Fruit fly (Drosophila melanogaster) whole organism, embryonic: ENCODE data around the gene Lgr3.

Experiments used
- BEAF-32 ChIP-seq: fragments of 200-800 bp; sonication (Bioruptor generic); optimal IDR thresholded peaks from 3 replicates; lab custom pipeline; 2017; ENCODE audit warnings: missing biosample characterization, missing genetic modification characterization, mild to moderate bottlenecking, moderate library complexity, missing genetic modification reagents
- CG10147 ChIP-seq: fragments of 200-800 bp; sonication (Bioruptor generic); optimal IDR thresholded peaks from 2 replicates; lab custom pipeline; 2019; ENCODE audit warnings: missing biosample characterization, mild to moderate bottlenecking, missing genetic modification characterization, moderate library complexity
- CG10431 ChIP-seq: fragments of 200-800 bp; sonication (Bioruptor generic); optimal IDR thresholded peaks from 3 replicates; lab custom pipeline; 2018; ENCODE audit warnings: missing biosample characterization, mild to moderate bottlenecking, missing genetic modification characterization
- CG10462 ChIP-seq: fragments of 200-800 bp; sonication (Bioruptor generic); optimal IDR thresholded peaks from 2 replicates; lab custom pipeline; 2016; ENCODE audit warnings: missing biosample characterization, missing genetic modification characterization
- CG11085 ChIP-seq: fragments of 200-800 bp; sonication (Bioruptor generic); IDR thresholded peaks from 2 replicates; pipeline ENCODE4 v1.3.6; 2022; ENCODE audit warnings: missing biosample characterization, missing genetic modification characterization
- CG12236 ChIP-seq: fragments of 200-800 bp; sonication (Bioruptor generic); optimal IDR thresholded peaks from 2 replicates; lab custom pipeline; 2016; ENCODE audit warnings: missing biosample characterization, missing genetic modification characterization
- CG1233 ChIP-seq: fragments of 200-800 bp; sonication (Bioruptor generic); optimal IDR thresholded peaks from 4 replicates; lab custom pipeline; 2018; ENCODE audit warnings: missing biosample characterization, mild to moderate bottlenecking, missing genetic modification characterization
- CG13123 ChIP-seq: fragments of 200-800 bp; sonication (Bioruptor generic); optimal IDR thresholded peaks from 2 replicates; lab custom pipeline; 2016; ENCODE audit warnings: missing biosample characterization, missing genetic modification characterization
- CG13775 ChIP-seq: fragments of 200-800 bp; sonication (Bioruptor generic); optimal IDR thresholded peaks from 3 replicates; lab custom pipeline; 2017; ENCODE audit warnings: missing biosample characterization, mild to moderate bottlenecking, missing genetic modification characterization
- CG15479 ChIP-seq: fragments of 200-800 bp; sonication (Bioruptor generic); optimal IDR thresholded peaks from 3 replicates; lab custom pipeline; 2019; ENCODE audit warnings: missing biosample characterization, mild to moderate bottlenecking, missing genetic modification characterization, moderate library complexity
- CG15696 ChIP-seq: fragments of 200-800 bp; sonication (Bioruptor generic); optimal IDR thresholded peaks from 2 replicates; lab custom pipeline; 2019; ENCODE audit warnings: missing biosample characterization, mild to moderate bottlenecking, missing genetic modification characterization, moderate library complexity
- CG16863 ChIP-seq: fragments of 200-800 bp; sonication (Bioruptor generic); optimal IDR thresholded peaks from 3 replicates; lab custom pipeline; 2016; ENCODE audit warnings: missing biosample characterization, missing genetic modification characterization
- CG17328 ChIP-seq: fragments of 200-800 bp; sonication (Bioruptor generic); IDR thresholded peaks from 2 replicates; pipeline ENCODE4 v1.3.6; 2022; ENCODE audit warnings: missing biosample characterization, missing genetic modification characterization
- CG17361 ChIP-seq: fragments of 200-800 bp; sonication (Bioruptor generic); IDR thresholded peaks from 3 replicates; pipeline ENCODE4 v1.3.6; 2022; ENCODE audit warnings: missing biosample characterization, missing genetic modification characterization
- CG30403 ChIP-seq: fragments of 200-800 bp; sonication (Bioruptor generic); optimal IDR thresholded peaks from 3 replicates; lab custom pipeline; 2016; ENCODE audit warnings: missing biosample characterization, missing genetic modification characterization
- CG3163 ChIP-seq: fragments of 200-800 bp; sonication (Bioruptor generic); optimal IDR thresholded peaks from 3 replicates; lab custom pipeline; 2016; ENCODE audit warnings: missing biosample characterization, missing genetic modification characterization
- CG33213 ChIP-seq: fragments of 200-800 bp; sonication (Bioruptor generic); optimal IDR thresholded peaks from 3 replicates; lab custom pipeline; 2016; ENCODE audit warnings: missing biosample characterization, missing genetic modification characterization
- CG34376 ChIP-seq: fragments of 200-800 bp; sonication (Bioruptor generic); optimal IDR thresholded peaks from 2 replicates; lab custom pipeline; 2018; ENCODE audit warnings: missing biosample characterization, mild to moderate bottlenecking, missing genetic modification characterization
- CG4404 ChIP-seq: fragments of 200-800 bp; sonication (Bioruptor generic); IDR thresholded peaks from 2 replicates; pipeline ENCODE4 v1.3.6; 2022; ENCODE audit warnings: missing biosample characterization, missing genetic modification characterization
- CG6683 ChIP-seq: fragments of 200-800 bp; sonication (Bioruptor generic); optimal IDR thresholded peaks from 2 replicates; lab custom pipeline; 2017; ENCODE audit warnings: missing biosample characterization, mild to moderate bottlenecking, missing genetic modification characterization, missing genetic modification reagents
- CG7928 ChIP-seq: fragments of 200-800 bp; sonication (Bioruptor generic); optimal IDR thresholded peaks from 2 replicates; lab custom pipeline; 2017; ENCODE audit warnings: missing biosample characterization, mild to moderate bottlenecking, missing genetic modification characterization
- CG8944 ChIP-seq: fragments of 200-800 bp; sonication (Bioruptor generic); optimal IDR thresholded peaks from 3 replicates; lab custom pipeline; 2016; ENCODE audit warnings: missing biosample characterization, missing genetic modification characterization
- E2f1 ChIP-seq: fragments of 200-800 bp; sonication (Bioruptor generic); IDR thresholded peaks from 2 replicates; pipeline ENCODE4 v1.3.6; 2022; ENCODE audit warnings: missing biosample characterization, missing genetic modification characterization
- Fer3 ChIP-seq: fragments of 200-800 bp; sonication (Bioruptor generic); optimal IDR thresholded peaks from 2 replicates; lab custom pipeline; 2018; ENCODE audit warnings: missing biosample characterization, mild to moderate bottlenecking, missing genetic modification characterization, moderate library complexity
- Gug ChIP-seq: fragments of 200-800 bp; sonication (Bioruptor generic); IDR thresholded peaks from 4 replicates; pipeline ENCODE4 v1.3.6; 2022; ENCODE audit warnings: missing biosample characterization, missing genetic modification characterization
- Hmr ChIP-seq: fragments of 200-800 bp; sonication (Bioruptor generic); optimal IDR thresholded peaks from 3 replicates; lab custom pipeline; 2017; ENCODE audit warnings: mild to moderate bottlenecking, missing biosample characterization, missing genetic modification reagents, missing genetic modification characterization
- NfI ChIP-seq: fragments of 200-800 bp; sonication (Bioruptor generic); optimal IDR thresholded peaks from 3 replicates; lab custom pipeline; 2018; ENCODE audit warnings: missing biosample characterization, mild to moderate bottlenecking, missing genetic modification characterization, moderate library complexity
- Sry-δ ChIP-seq: fragments of 200-800 bp; sonication (Bioruptor generic); optimal IDR thresholded peaks from 2 replicates; lab custom pipeline; 2016; ENCODE audit warnings: missing biosample characterization, missing genetic modification characterization
- YL-1 ChIP-seq: fragments of 200-800 bp; sonication (Bioruptor generic); optimal IDR thresholded peaks from 3 replicates; lab custom pipeline; 2017; ENCODE audit warnings: missing biosample characterization, mild to moderate bottlenecking, missing genetic modification characterization
- ab ChIP-seq: fragments of 200-800 bp; sonication (Bioruptor generic); optimal IDR thresholded peaks from 2 replicates; lab custom pipeline; 2016; ENCODE audit warnings: missing biosample characterization, missing genetic modification characterization
- ash1 ChIP-seq: fragments of 200-800 bp; sonication (Bioruptor generic); optimal IDR thresholded peaks from 2 replicates; lab custom pipeline; 2018; ENCODE audit warnings: missing biosample characterization, mild to moderate bottlenecking, missing genetic modification characterization
- bcd ChIP-seq: fragments of 200-800 bp; sonication (Bioruptor generic); optimal IDR thresholded peaks from 2 replicates; lab custom pipeline; 2017; ENCODE audit warnings: missing biosample characterization, mild to moderate bottlenecking, missing genetic modification characterization
- caup ChIP-seq: fragments of 200-800 bp; sonication (Bioruptor generic); optimal IDR thresholded peaks from 3 replicates; lab custom pipeline; 2017; ENCODE audit warnings: missing biosample characterization, mild to moderate bottlenecking, missing genetic modification characterization, moderate library complexity; ENCODE audit not compliant: severe bottlenecking
- chm ChIP-seq: fragments of 200-800 bp; sonication (Bioruptor generic); IDR thresholded peaks from 2 replicates; pipeline ENCODE4 v1.3.6; 2022; ENCODE audit warnings: missing biosample characterization, missing genetic modification characterization
- crc ChIP-seq: fragments of 200-800 bp; sonication (Bioruptor generic); optimal IDR thresholded peaks from 2 replicates; lab custom pipeline; 2016; ENCODE audit warnings: missing biosample characterization, missing genetic modification characterization
- dysf ChIP-seq: fragments of 200-800 bp; sonication (Bioruptor generic); IDR thresholded peaks from 3 replicates; pipeline ENCODE4 v1.3.6; 2022; ENCODE audit warnings: missing biosample characterization, missing genetic modification characterization
- ems ChIP-seq: fragments of 200-800 bp; sonication (Bioruptor generic); optimal IDR thresholded peaks from 3 replicates; lab custom pipeline; 2016; ENCODE audit warnings: missing biosample characterization, missing genetic modification characterization
- fd102C ChIP-seq: fragments of 200-800 bp; sonication (Bioruptor generic); optimal IDR thresholded peaks from 2 replicates; lab custom pipeline; 2018; ENCODE audit warnings: missing biosample characterization, mild to moderate bottlenecking, missing genetic modification characterization, moderate library complexity
- gsb ChIP-seq: fragments of 200-800 bp; sonication (Bioruptor generic); IDR thresholded peaks from 2 replicates; pipeline ENCODE4 v1.3.6; 2022; ENCODE audit warnings: missing biosample characterization, missing genetic modification characterization
- ind ChIP-seq: fragments of 200-800 bp; sonication (Bioruptor generic); optimal IDR thresholded peaks from 3 replicates; lab custom pipeline; 2016; ENCODE audit warnings: missing biosample characterization, missing genetic modification characterization
- jumu ChIP-seq: fragments of 200-800 bp; sonication (Bioruptor generic); optimal IDR thresholded peaks from 3 replicates; lab custom pipeline; 2016; ENCODE audit warnings: missing biosample characterization, missing genetic modification characterization
- pho ChIP-seq: fragments of 200-800 bp; sonication (Bioruptor generic); optimal IDR thresholded peaks from 2 replicates; lab custom pipeline; 2016; ENCODE audit warnings: missing biosample characterization, missing genetic modification characterization
- psq ChIP-seq: fragments of 200-800 bp; sonication (Bioruptor generic); optimal IDR thresholded peaks from 2 replicates; lab custom pipeline; 2017; ENCODE audit warnings: missing biosample characterization, missing genetic modification characterization
- shn ChIP-seq: fragments of 200-800 bp; sonication (Bioruptor generic); optimal IDR thresholded peaks from 3 replicates; lab custom pipeline; 2016; ENCODE audit warnings: missing biosample characterization, missing genetic modification characterization
- sug ChIP-seq: fragments of 200-800 bp; optimal IDR thresholded peaks from 2 replicates; lab custom pipeline; 2019; ENCODE audit warnings: missing biosample characterization, mild to moderate bottlenecking, missing genetic modification characterization, moderate library complexity
- z ChIP-seq: fragments of 200-800 bp; sonication (Bioruptor generic); IDR thresholded peaks from 3 replicates; pipeline ENCODE4 v1.3.6; 2022; ENCODE audit warnings: missing biosample characterization, missing genetic modification characterization

Gene Lgr3

DNA sequence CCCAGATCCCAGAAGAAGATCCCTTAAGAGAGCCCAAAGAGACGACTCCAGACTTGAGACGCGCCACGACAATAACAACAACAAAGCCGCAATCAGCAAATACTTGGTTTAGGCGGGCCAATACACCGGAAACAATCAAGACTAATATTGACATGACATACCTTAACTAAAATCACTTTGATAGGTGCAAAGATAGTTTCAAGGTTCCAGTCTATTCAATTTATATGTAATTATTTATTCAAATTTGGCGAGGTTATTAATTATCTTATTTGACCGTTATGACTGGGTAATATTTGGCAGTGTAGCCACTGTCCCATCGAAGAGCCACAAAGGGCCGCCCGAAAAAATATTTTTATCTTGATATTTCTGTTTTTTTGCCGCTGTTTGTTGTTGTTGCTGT is 25.1 kb upstream of the Lgr3 start (continued):
- TF ChIP-seq ab (GFP tag; lab: Kevin White, UChicago) (no peak), CG12236 (GFP tag; lab: Kevin White, UChicago) (no peak)
- TF ChIP-seq, all 482 proteins: peak for 209

DNA sequence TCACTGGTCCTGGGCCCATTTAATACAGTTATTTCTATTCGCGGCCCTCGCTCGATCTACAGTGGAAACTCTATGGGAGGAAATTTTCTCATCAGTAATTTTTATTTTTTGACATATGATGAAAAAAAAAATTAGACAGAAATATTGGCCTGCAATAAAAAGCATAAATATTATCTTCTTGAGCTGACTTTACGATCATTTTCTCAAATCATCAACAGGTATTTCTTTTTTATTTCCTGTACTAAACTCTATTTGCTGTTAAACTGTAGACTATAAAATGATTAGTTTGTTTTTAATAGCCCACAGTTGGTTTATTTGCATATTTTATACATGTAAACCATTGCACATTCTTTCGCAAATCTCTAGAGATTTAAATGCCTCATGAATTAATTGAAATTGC is 21.4 kb upstream of the Lgr3 start:
- TF ChIP-seq CG16863 (GFP tag; lab: Kevin White, UChicago), result no peak
- no peak for TF ChIP-seq CG6683 (GFP tag; lab: Kevin White, UChicago)
- TF ChIP-seq chm (GFP tag; lab: Robert Waterston, UW), result no peak
- no peak for TF ChIP-seq CG33213

DNA sequence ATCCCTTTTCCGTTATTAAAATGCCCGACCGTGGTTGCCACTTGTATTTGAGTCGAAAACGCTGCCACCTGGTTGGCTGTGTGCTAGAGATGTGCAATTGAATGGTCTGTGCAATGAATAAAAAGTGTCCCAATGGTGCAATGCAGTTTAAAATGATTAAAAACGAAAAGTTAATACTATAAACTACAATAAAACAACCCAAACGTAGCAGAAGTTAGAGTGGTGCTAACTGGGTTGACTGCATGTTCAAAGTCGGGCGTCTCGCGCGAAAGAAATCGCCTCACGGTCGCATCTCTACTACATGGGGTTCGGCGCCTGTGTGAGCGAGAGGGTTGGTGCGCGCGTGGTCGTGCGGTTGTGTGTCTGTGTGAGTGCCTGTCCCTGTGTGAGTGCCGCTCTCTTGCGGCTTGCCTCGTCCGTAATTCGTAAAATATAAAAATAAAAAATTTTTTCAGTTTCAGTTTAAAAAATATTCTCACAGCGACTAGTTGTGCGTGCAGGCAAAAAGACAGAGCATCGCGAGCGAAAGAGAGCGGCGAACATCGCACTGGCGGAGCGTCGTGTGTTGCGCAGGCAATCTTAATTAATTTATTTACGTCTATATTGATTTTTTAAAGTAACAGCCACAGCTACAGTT is 18.6 kb upstream of the Lgr3 start:
- peak; percentile 88 for TF ChIP-seq Fer3 (tag; lab: Kevin White, UChicago)
- peak; percentile 86 for TF ChIP-seq CG13123 (GFP tag; lab: Kevin White, UChicago)
- TF ChIP-seq Hmr, result peak; percentile 96
- peak; percentile 96 for TF ChIP-seq sug (tag; lab: Kevin White, UChicago)
- TF ChIP-seq shn, result peak; percentile 98
- peak; percentile 92 for TF ChIP-seq CG34376 (GFP tag; lab: Kevin White, UChicago)
- peak; percentile 93 for TF ChIP-seq NfI (GFP tag; lab: Kevin White, UChicago)
- peak; percentile 68 for TF ChIP-seq CG7928 (GFP tag; lab: Kevin White, UChicago)
- peak; percentile 96 for TF ChIP-seq CG8944 (GFP tag; lab: Kevin White, UChicago)
- TF ChIP-seq gsb, result peak; percentile 62; the same call in 1 of the 2 replicates
- peak; percentile 98 for TF ChIP-seq jumu (GFP tag; lab: Kevin White, UChicago)
- TF ChIP-seq CG3163 (GFP tag; lab: Kevin White, UChicago), result peak; percentile 86
- peak; percentile 51 for TF ChIP-seq YL-1
- peak; percentile 90 for TF ChIP-seq CG1233
- TF ChIP-seq psq (GFP tag; lab: Kevin White, UChicago), result peak; percentile 83
- TF ChIP-seq z (GFP tag; lab: Robert Waterston, UW), result 0 out of 3 replicates have a peak, but pooled peaks have one; percentile 37
- peak; percentile 93 for TF ChIP-seq CG15696 (tag; lab: Kevin White, UChicago)
- TF ChIP-seq CG13775, result peak; percentile 94
- TF ChIP-seq CG11085 (GFP tag; lab: Robert Waterston, UW), result peak; percentile 91
- TF ChIP-seq CG4404, result peak; percentile 95
- peak; percentile 92 for TF ChIP-seq CG17361 (GFP tag; lab: Robert Waterston, UW)
- TF ChIP-seq CG15479 (GFP tag; lab: Kevin White, UChicago), result peak; percentile 80
- peak; percentile 97 for TF ChIP-seq CG30403 (GFP tag; lab: Kevin White, UChicago)
- TF ChIP-seq E2f1 (GFP tag; lab: Robert Waterston, UW), result peak; percentile 85
- peak; percentile 90 for TF ChIP-seq CG10147 (GFP tag; lab: Kevin White, UChicago)
- TF ChIP-seq pho (GFP tag; lab: Kevin White, UChicago), result peak; percentile 96
- TF ChIP-seq Sry-δ (GFP tag; lab: Kevin White, UChicago), result peak; percentile 99
- peak; percentile 63 for TF ChIP-seq ash1
- peak; percentile 96 for TF ChIP-seq Gug (GFP tag; lab: Robert Waterston, UW)
- peak; percentile 96 for TF ChIP-seq ind (GFP tag; lab: Kevin White, UChicago)
- peak; percentile 87 for TF ChIP-seq CG10462 (GFP tag; lab: Kevin White, UChicago)
- peak; percentile 91 for TF ChIP-seq caup (GFP tag; lab: Kevin White, UChicago)
- TF ChIP-seq CG12236 (GFP tag; lab: Kevin White, UChicago), result peak; percentile 92
- TF ChIP-seq bcd, result peak; percentile 94
- peak; percentile 94 for TF ChIP-seq dysf (GFP tag; lab: Robert Waterston, UW)
- TF ChIP-seq crc, result peak; percentile 87
- TF ChIP-seq BEAF-32 (GFP tag; lab: Kevin White, UChicago), result peak; percentile 97
- peak; percentile 93 for TF ChIP-seq ems (GFP tag; lab: Kevin White, UChicago)
- TF ChIP-seq CG16863 (GFP tag; lab: Kevin White, UChicago), result peak; percentile 97
- TF ChIP-seq CG10431 (GFP tag; lab: Kevin White, UChicago), result peak; percentile 70
- TF ChIP-seq fd102C (GFP tag; lab: Kevin White, UChicago), result peak; percentile 55
- peak; percentile 90 for TF ChIP-seq CG17328 (GFP tag; lab: Robert Waterston, UW)
